Worm (Caenorhabditis elegans) whole organism, L1 larva: ENCODE measurements around the gene sqv-7.
A peak's percentile ranks its signal among the peaks of the same experiment; 100 is the strongest.

Experiments used
- aly-2 ChIP-seq: fragments of 150-350 bp; optimal IDR thresholded peaks from 2 replicates; lab custom pipeline; 2014; ENCODE audit warnings: missing biosample characterization, missing genetic modification characterization
- elt-2 ChIP-seq: sonication (generic microtip); optimal IDR thresholded peaks from 2 replicates; lab custom pipeline; 2016; ENCODE audit warnings: missing genetic modification characterization, mild to moderate bottlenecking, inconsistent platforms, missing compliant biosample characterization, missing genetic modification reagents
- fkh-10 ChIP-seq: sonication (generic microtip); optimal IDR thresholded peaks from 2 replicates; lab custom pipeline; 2017; ENCODE audit warnings: missing biosample characterization, missing genetic modification reagents, missing genetic modification characterization
- lin-13 ChIP-seq: fragments of 150-350 bp; optimal IDR thresholded peaks from 2 replicates; lab custom pipeline; 2014; ENCODE audit warnings: missing biosample characterization, missing genetic modification reagents, missing genetic modification characterization
- lin-15B ChIP-seq: fragments of 150-350 bp; sonication (generic microtip); optimal IDR thresholded peaks from 3 replicates; lab custom pipeline; 2014; ENCODE audit warnings: missing biosample characterization, missing genetic modification characterization
- mdl-1 ChIP-seq, 2 experiments: fragments of 150-350 bp; optimal IDR thresholded peaks; 2 replicates each; lab custom pipeline; 2014 to 2017; ENCODE audit warnings: missing biosample characterization in 2 of 2, missing genetic modification characterization in 2 of 2, inconsistent platforms in 1 of 2
- nhr-12 ChIP-seq: sonication (generic microtip); optimal IDR thresholded peaks from 2 replicates; lab custom pipeline; 2017; ENCODE audit warnings: missing biosample characterization, missing genetic modification characterization
- nhr-237 ChIP-seq: fragments of 150-350 bp; optimal IDR thresholded peaks from 2 replicates; lab custom pipeline; 2014; ENCODE audit warnings: missing biosample characterization, missing genetic modification characterization
- skn-1 ChIP-seq: fragments of 150-350 bp; optimal IDR thresholded peaks from 2 replicates; lab custom pipeline; 2014; ENCODE audit warnings: missing biosample characterization, missing genetic modification characterization
- sox-4 ChIP-seq: sonication (generic microtip); optimal IDR thresholded peaks from 2 replicates; lab custom pipeline; 2016; ENCODE audit warnings: missing genetic modification characterization, missing compliant biosample characterization
- tbx-2 ChIP-seq: sonication (generic microtip); optimal IDR thresholded peaks from 2 replicates; lab custom pipeline; 2016; ENCODE audit warnings: missing genetic modification characterization, missing compliant biosample characterization
- unc-130 ChIP-seq: fragments of 150-350 bp; optimal IDR thresholded peaks from 2 replicates; lab custom pipeline; 2017; ENCODE audit warnings: missing biosample characterization, missing genetic modification characterization, inconsistent platforms
- zag-1 ChIP-seq: fragments of 150-350 bp; optimal IDR thresholded peaks from 2 replicates; lab custom pipeline; 2014; ENCODE audit warnings: missing biosample characterization, missing genetic modification characterization
- zip-4 ChIP-seq: fragments of 200-800 bp; sonication (Bioruptor generic); optimal IDR thresholded peaks from 2 replicates; lab custom pipeline; 2018; ENCODE audit warnings: mild to moderate bottlenecking, missing genetic modification characterization, moderate library complexity, missing compliant biosample characterization

DNA sequence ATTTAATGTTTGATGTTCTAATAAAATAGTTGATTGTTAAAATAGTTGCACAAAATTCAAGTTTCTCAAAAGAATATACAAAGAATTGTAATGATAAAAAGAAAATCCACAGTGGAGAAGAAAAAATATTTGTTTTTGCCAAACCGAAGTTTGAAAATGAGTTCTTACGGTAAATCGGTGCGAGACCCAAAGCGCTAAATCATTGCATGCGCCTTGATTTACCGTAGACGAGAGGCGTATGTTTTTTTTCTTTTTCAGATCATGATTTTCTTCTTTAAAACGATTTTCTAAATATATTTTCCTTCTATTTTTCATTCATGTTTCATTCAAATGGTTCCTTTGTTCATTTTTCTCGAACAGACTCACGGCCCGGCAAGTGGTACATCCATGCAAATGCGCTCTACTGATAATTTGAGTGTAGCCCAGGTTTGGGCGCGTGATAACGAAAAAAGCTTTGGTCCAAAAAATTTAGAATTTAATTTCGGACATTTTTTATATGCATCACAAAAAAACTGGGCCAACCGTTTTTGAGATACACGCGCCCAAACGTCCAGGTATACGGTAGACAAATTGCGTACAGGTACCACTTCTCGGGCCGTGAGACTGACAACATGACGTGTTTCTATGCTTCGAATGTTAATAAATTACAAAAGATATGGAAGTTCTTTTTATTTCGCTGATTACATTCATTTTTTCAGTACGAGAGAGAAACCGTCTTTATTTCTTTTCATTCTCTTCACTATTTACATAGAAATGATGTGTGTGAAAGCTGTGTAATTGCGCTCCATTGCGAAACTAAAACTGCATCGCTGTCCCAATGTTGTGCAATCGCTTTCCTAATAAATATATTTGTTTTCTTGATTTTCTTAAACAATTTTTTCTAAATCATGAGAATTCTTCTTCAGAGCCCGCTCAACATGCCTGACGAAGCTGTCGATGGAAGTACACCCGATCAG lies 12.7 kb upstream of the sqv-7 start, which contains the start of gene znf-598:
- no peak for TF ChIP-seq lin-13 (GFP tag; lab: Kevin White, UChicago)
- no peak for TF ChIP-seq nhr-12 (tag; lab: Kevin White, UChicago)
- peak; percentile 10 for TF ChIP-seq elt-2 (tag; lab: Kevin White, UChicago)
- no peak for TF ChIP-seq zag-1 (tag; lab: Kevin White, UChicago)
- no peak for TF ChIP-seq nhr-237 (tag; lab: Kevin White, UChicago)
- peak; percentile 15 for TF ChIP-seq skn-1 (tag; lab: Kevin White, UChicago)
- no peak for TF ChIP-seq tbx-2 (tag; lab: Kevin White, UChicago)
- no peak for TF ChIP-seq sox-4 (tag; lab: Kevin White, UChicago)
- TF ChIP-seq lin-15B (tag; lab: Kevin White, UChicago), result peak; percentile 60
- no peak for TF ChIP-seq mdl-1 (tag; optimal IDR thresholded peaks at IDR 0.05; lab: Kevin White, UChicago)
- no peak for TF ChIP-seq unc-130 (tag; lab: Kevin White, UChicago)
- TF ChIP-seq zip-4 (GFP tag; lab: Kevin White, UChicago), result no peak
- no peak for TF ChIP-seq aly-2
- no peak for TF ChIP-seq fkh-10
